Worm (Caenorhabditis elegans) whole organism, young adult: ENCODE data around the gene affl-2.

Source experiments
- lin-26 ChIP-seq: fragments of 200-800 bp; sonication (Bioruptor generic); IDR thresholded peaks from 2 replicates; pipeline ENCODE4 v1.3.6; 2022; ENCODE audit warnings: missing genetic modification reagents, missing genetic modification characterization, missing compliant biosample characterization
- pha-4 ChIP-seq: fragments of 150-350 bp; sonication (generic microtip); optimal IDR thresholded peaks from 2 replicates; lab custom pipeline; 2014; ENCODE audit warnings: missing biosample characterization, missing genetic modification reagents, missing genetic modification characterization
- snpc-3.4 ChIP-seq: sonication (generic microtip); optimal IDR thresholded peaks from 2 replicates; lab custom pipeline; 2017; ENCODE audit warnings: missing genetic modification characterization, mild to moderate bottlenecking, missing compliant biosample characterization, antibody characterized with exemption, moderate library complexity, missing genotype, missing genetic modification reagents

DNA sequence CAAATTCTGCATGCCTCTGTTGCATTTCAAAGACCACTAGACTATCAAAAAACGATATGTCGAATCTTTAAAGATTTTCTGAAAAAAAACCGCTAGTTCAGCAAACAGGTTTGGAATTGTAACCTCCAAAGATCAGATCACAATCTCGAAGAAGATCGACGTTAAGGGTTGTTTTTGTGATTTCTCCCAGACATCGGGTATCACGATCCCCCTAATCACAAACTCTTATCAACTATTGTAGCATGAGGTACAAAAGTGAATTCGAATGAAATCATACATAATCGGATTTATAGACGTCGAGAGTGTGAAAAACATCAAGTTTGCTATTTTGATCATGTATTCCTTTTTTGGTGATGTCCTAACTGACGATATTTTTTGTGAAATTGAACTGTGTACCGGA, 33.8 kb upstream of the affl-2 start:
- TF ChIP-seq snpc-3.4, result no peak
- no peak for TF ChIP-seq lin-26 (GFP tag; lab: Robert Waterston, UW)
- TF ChIP-seq pha-4 (tag; lab: Kevin White, UChicago), result no peak
